Worm (Caenorhabditis elegans) whole organism, L4/young adult: ENCODE results near the gene F21D5.7.

Source experiments
- W03F9.2 ChIP-seq: fragments of 150-350 bp; optimal IDR thresholded peaks from 2 replicates; lab custom pipeline; 2014; ENCODE audit warnings: missing biosample characterization, missing genetic modification characterization
- dao-5 ChIP-seq: sonication (generic microtip); optimal IDR thresholded peaks from 2 replicates; lab custom pipeline; 2016; ENCODE audit warnings: missing genotype, missing genetic modification characterization, moderate library complexity, missing compliant biosample characterization
- him-1 ChIP-seq: sonication (generic microtip); optimal IDR thresholded peaks from 2 replicates; lab custom pipeline; 2016; ENCODE audit warnings: missing genotype, missing genetic modification reagents, missing genetic modification characterization, missing compliant biosample characterization

ce11 chrIV:8737354-8737753, 6.2 kb downstream of the F21D5.7 start:
- TF ChIP-seq dao-5 (tag; lab: Kevin White, UChicago) (no peak), him-1 (tag; lab: Kevin White, UChicago) (no peak), W03F9.2 (tag; lab: Kevin White, UChicago) (peak; percentile 10)
